Worm (Caenorhabditis elegans): ENCODE measurements around the gene T20F7.3.

DNA sequence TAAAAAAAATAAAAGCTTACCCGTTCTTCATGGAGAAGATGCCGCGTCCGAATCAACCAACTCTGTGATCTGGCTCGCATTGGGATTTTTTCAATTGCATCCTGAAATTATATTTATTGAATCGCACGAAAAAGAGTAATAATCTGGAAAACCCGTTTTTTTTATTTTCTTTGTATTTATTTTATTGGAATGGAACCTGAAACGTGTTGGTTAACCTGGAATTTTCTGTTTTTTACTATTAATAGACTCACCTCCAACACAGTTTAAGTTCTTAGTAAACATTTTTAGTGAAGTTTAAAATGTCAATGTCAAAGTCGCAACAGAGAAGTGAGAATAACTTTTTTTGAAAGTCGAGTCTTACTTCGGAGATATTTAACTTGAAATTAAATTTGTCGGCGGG is 41.9 kb upstream of the T20F7.3 start:
- TF ChIP-seq lir-1 (GFP tag; conservative IDR thresholded peaks at IDR 0.05) (no peak), lsl-1 (GFP tag; optimal IDR thresholded peaks at IDR 0.05) (no peak), die-1 (tag; optimal IDR thresholded peaks at IDR 0.05) (no peak), nhr-27 (tag; optimal IDR thresholded peaks at IDR 0.05) (no peak), madf-6 (GFP tag; IDR thresholded peaks at IDR 0.05) (no peak)
